Worm (Caenorhabditis elegans): ENCODE measurements around the gene Y39A3CL.3.

Gene Y39A3CL.3

DNA sequence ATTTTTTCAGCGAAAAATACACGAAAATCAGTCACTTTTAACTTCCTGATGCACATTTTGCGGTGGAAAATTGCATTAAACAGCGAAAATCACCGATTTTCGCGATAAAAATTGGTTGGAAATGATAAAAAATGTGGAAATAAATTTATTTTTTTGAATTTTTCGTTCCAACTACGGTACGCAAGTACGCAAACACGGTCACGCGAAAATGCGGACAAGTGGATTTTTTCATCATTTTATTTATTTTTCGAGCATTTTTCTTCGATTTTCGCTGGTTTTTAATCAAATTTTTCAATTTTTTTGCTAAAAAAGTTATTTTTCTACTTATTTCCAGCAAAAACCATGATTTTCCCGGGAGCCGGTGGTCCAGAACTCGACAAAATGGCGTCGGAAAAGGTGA lies at the start of gene Y39A3CL.3:
Y39A3CL.3 (plus strand) TSS at position 335 of the 400 bp plus-strand sequence.
- peak; percentile 25 for TF ChIP-seq ces-1 (GFP tag; optimal IDR thresholded peaks at IDR 0.05)
- TF ChIP-seq bed-3 (GFP tag; optimal IDR thresholded peaks at IDR 0.05), result no peak
- no peak for TF ChIP-seq flh-1 (GFP tag; optimal IDR thresholded peaks at IDR 0.05)
- TF ChIP-seq hlh-1 (tag; optimal IDR thresholded peaks at IDR 0.05), result no peak
- TF ChIP-seq nhr-28 (tag; optimal IDR thresholded peaks at IDR 0.05), result no peak
- TF ChIP-seq elt-1 (tag; optimal IDR thresholded peaks at IDR 0.05; ENCODE audit: borderline replicate concordance, insufficient read depth), result no peak
- TF ChIP-seq elt-3 (tag; optimal IDR thresholded peaks at IDR 0.05), result no peak
- no peak for TF ChIP-seq unc-120 (tag; optimal IDR thresholded peaks at IDR 0.05; ENCODE audit: poor library complexity, severe bottlenecking)
- TF ChIP-seq M03D4.4 (tag; optimal IDR thresholded peaks at IDR 0.05), result no peak
- peak; percentile 94 for TF ChIP-seq lsy-2 (tag; optimal IDR thresholded peaks at IDR 0.05)
- TF ChIP-seq cnd-1 (tag; optimal IDR thresholded peaks at IDR 0.05), result no peak

DNA sequence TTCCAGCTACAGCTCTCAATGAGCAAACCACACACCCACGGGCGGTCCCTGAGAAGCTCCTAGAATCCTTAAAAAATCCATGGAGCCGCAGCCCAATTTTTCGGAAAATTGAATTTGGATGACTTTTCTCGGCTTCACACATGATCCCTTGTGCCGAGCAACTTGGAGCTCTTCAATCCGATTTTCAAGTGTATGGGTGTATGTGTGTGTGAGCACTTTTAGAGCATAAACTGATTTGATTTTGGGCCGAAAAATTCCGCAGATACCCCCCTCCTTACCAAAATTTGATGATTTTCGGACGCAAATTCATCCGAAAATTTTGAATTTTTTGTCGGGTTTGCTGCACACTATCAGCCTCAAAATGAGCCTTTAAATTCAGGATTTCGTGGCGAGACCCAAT lies 45.8 kb upstream of the Y39A3CL.3 start:
- peak; percentile 46 for TF ChIP-seq ces-1 (GFP tag; optimal IDR thresholded peaks at IDR 0.05)
- TF ChIP-seq nhr-28 (tag; optimal IDR thresholded peaks at IDR 0.05), result no peak

- TF ChIP-seq nhr-12 (tag; optimal IDR thresholded peaks at IDR 0.05) (no peak), ham-2 (GFP tag; optimal IDR thresholded peaks at IDR 0.05) (no peak), lin-13 (tag; optimal IDR thresholded peaks at IDR 0.05) (no peak), ces-1 (GFP tag; optimal IDR thresholded peaks at IDR 0.05) (no peak), ceh-39 (tag; optimal IDR thresholded peaks at IDR 0.05) (no peak), M03D4.4 (tag; optimal IDR thresholded peaks at IDR 0.05) (no peak), mab-5 (tag; optimal IDR thresholded peaks at IDR 0.05) (no peak), unc-120 (tag; optimal IDR thresholded peaks at IDR 0.05; ENCODE audit: poor library complexity, severe bottlenecking) (no peak), sptf-1 (tag; optimal IDR thresholded peaks at IDR 0.05) (no peak), lsy-2 (tag; optimal IDR thresholded peaks at IDR 0.05) (no peak), snpc-4 (tag; optimal IDR thresholded peaks at IDR 0.05) (no peak), zip-8 (tag; optimal IDR thresholded peaks at IDR 0.05) (no peak), ceh-83 (GFP tag; optimal IDR thresholded peaks at IDR 0.05) (no peak), ztf-11 (tag; optimal IDR thresholded peaks at IDR 0.05) (no peak), flh-1 (GFP tag; optimal IDR thresholded peaks at IDR 0.05) (no peak), ceh-43 (GFP tag; optimal IDR thresholded peaks at IDR 0.05) (no peak), nhr-76 (tag; optimal IDR thresholded peaks at IDR 0.05) (no peak), nhr-2 (tag; optimal IDR thresholded peaks at IDR 0.05) (no peak), sem-2 (GFP tag; optimal IDR thresholded peaks at IDR 0.05) (no peak)
Measured at ce11 chrIII:1733001-1733400, 44.6 kb upstream of the Y39A3CL.3 start, which contains the start of gene ser-4. Gene ser-4 (minus strand): TSS chrIII:1733101.

- no peak for TF ChIP-seq nhr-12 (tag; optimal IDR thresholded peaks at IDR 0.05)
- TF ChIP-seq hlh-1 (tag; optimal IDR thresholded peaks at IDR 0.05), result no peak
- TF ChIP-seq lin-13 (tag; optimal IDR thresholded peaks at IDR 0.05), result no peak
- no peak for TF ChIP-seq ceh-43 (GFP tag; optimal IDR thresholded peaks at IDR 0.05)
- TF ChIP-seq ces-1 (GFP tag; optimal IDR thresholded peaks at IDR 0.05), result peak; percentile 86
Measured at ce11 chrIII:1733412-1733811, 44.2 kb upstream of the Y39A3CL.3 start.

DNA sequence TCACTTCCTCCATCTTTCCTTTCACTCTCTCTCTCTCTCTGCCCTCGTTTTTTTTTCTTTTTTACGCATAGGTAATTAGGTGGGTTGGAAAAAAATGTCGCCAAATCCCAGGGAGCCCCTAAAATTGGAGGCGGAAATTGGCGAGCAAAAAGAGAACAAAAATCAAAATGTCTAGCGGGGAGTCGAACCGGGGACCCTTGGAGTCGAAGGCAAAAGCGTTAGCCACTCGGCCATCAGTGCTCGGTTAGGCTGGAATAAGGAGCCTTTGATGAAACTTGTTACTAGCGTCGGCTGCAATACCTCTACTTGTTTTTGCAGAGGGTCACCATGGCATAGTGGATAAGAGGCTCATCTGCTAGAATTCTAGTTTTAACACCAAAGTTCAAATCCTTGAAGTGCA lies 34.5 kb upstream of the Y39A3CL.3 start:
- TF ChIP-seq bed-3 (GFP tag; optimal IDR thresholded peaks at IDR 0.05), result no peak
- TF ChIP-seq tbx-8 (GFP tag; optimal IDR thresholded peaks at IDR 0.05), result no peak
- no peak for TF ChIP-seq hlh-1 (tag; optimal IDR thresholded peaks at IDR 0.05)
- no peak for TF ChIP-seq sem-2 (GFP tag; optimal IDR thresholded peaks at IDR 0.05)
- TF ChIP-seq ham-2 (GFP tag; optimal IDR thresholded peaks at IDR 0.05), result no peak
- no peak for TF ChIP-seq ceh-43 (GFP tag; optimal IDR thresholded peaks at IDR 0.05)
- no peak for TF ChIP-seq ztf-11 (tag; optimal IDR thresholded peaks at IDR 0.05)
- no peak for TF ChIP-seq zip-8 (tag; optimal IDR thresholded peaks at IDR 0.05)
- TF ChIP-seq unc-62 (GFP tag; optimal IDR thresholded peaks at IDR 0.05), result no peak
- TF ChIP-seq elt-1 (tag; optimal IDR thresholded peaks at IDR 0.05; ENCODE audit: borderline replicate concordance, insufficient read depth), result no peak
- no peak for TF ChIP-seq lsy-2 (tag; optimal IDR thresholded peaks at IDR 0.05)

DNA sequence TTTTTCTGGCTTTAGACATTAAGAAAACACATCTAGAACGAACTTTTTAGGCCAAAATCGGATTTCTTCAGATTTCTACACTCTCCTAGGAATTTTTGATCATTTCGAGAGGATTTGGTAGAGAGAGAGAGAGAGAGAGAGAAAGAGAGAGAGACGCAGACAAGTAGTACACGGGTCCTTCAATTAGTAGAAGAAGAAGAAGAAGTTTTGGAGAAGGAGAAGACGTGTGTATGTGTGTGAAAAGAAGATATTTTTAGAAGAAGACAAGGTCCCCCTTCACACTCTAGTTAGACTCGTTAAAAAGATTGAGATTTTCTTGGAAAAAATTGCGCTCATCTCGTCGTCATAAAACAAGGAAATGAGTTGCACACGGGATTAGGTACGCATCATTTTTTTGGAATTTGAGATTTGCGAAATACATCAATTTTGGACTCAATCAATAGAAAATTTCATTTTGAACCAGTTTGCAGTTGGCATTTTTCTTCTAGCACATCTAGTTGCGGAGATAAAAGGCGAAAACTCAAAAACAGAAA lies 34.0 kb upstream of the Y39A3CL.3 start:
- no peak for TF ChIP-seq cnd-1 (tag; optimal IDR thresholded peaks at IDR 0.05)
- TF ChIP-seq ces-1 (GFP tag; optimal IDR thresholded peaks at IDR 0.05), result peak; percentile 77
